Worm (Caenorhabditis elegans) whole organism, early embryonic: Measurements from ENCODE around the gene ZK185.4.
A peak's percentile ranks its signal among the peaks of the same experiment; 100 is the strongest.

Source experiments
- B0310.2 ChIP-seq: sonication (generic microtip); optimal IDR thresholded peaks from 2 replicates; lab custom pipeline; 2016; ENCODE audit warnings: mild to moderate bottlenecking, missing genetic modification characterization, missing compliant biosample characterization
- F13C5.2 ChIP-seq: sonication (generic microtip); optimal IDR thresholded peaks from 2 replicates; lab custom pipeline; 2017; ENCODE audit warnings: mild to moderate bottlenecking, missing genetic modification characterization, inconsistent platforms, missing compliant biosample characterization
- aly-1 ChIP-seq: sonication (generic microtip); optimal IDR thresholded peaks from 2 replicates; lab custom pipeline; 2016; ENCODE audit warnings: missing genetic modification characterization, missing compliant biosample characterization
- ama-1 ChIP-seq: fragments of 150-350 bp; optimal IDR thresholded peaks from 2 replicates; lab custom pipeline; 2014
- ceh-13 ChIP-seq: fragments of 200-800 bp; sonication (Bioruptor generic); optimal IDR thresholded peaks from 2 replicates; lab custom pipeline; 2018; ENCODE audit warnings: mild to moderate bottlenecking, missing genetic modification characterization, missing compliant biosample characterization
- ceh-36 ChIP-seq: sonication (generic microtip); optimal IDR thresholded peaks from 2 replicates; lab custom pipeline; 2016; ENCODE audit warnings: missing genetic modification characterization, inconsistent platforms, missing compliant biosample characterization
- ets-7 ChIP-seq: sonication (generic microtip); optimal IDR thresholded peaks from 2 replicates; lab custom pipeline; 2016; ENCODE audit warnings: missing genotype, missing genetic modification characterization, missing compliant biosample characterization
- flt-1 ChIP-seq: fragments of 200-800 bp; sonication (Bioruptor generic); IDR thresholded peaks from 2 replicates; pipeline ENCODE4 v1.3.6; 2022; ENCODE audit warnings: missing genetic modification characterization, missing compliant biosample characterization
- hmbx-1 ChIP-seq: sonication (generic microtip); optimal IDR thresholded peaks from 2 replicates; lab custom pipeline; 2016; ENCODE audit warnings: mild to moderate bottlenecking, missing genetic modification characterization, missing compliant biosample characterization
- hmg-4 ChIP-seq: fragments of 200-800 bp; sonication (Bioruptor generic); optimal IDR thresholded peaks from 2 replicates; lab custom pipeline; 2018; ENCODE audit warnings: mild to moderate bottlenecking, missing genetic modification characterization, missing compliant biosample characterization
- hnd-1 ChIP-seq: sonication (generic microtip); optimal IDR thresholded peaks from 2 replicates; lab custom pipeline; 2016; ENCODE audit warnings: missing genetic modification characterization, missing compliant biosample characterization
- pes-1 ChIP-seq: fragments of 200-800 bp; sonication (Bioruptor generic); IDR thresholded peaks from 2 replicates; pipeline ENCODE4 v1.3.6; 2022; ENCODE audit warnings: missing genetic modification reagents, missing genetic modification characterization, missing compliant biosample characterization
- scrt-1 ChIP-seq: fragments of 200-800 bp; sonication (Bioruptor generic); IDR thresholded peaks from 2 replicates; pipeline ENCODE4 v1.3.6; 2022; ENCODE audit warnings: missing genetic modification characterization, missing compliant biosample characterization
- sea-1 ChIP-seq: fragments of 200-800 bp; sonication (Bioruptor generic); conservative IDR thresholded peaks from 2 replicates; pipeline ENCODE4 v1.3.6; 2022; ENCODE audit warnings: missing genetic modification characterization, missing compliant biosample characterization
- tbx-11 ChIP-seq: fragments of 200-800 bp; sonication (Bioruptor generic); IDR thresholded peaks from 2 replicates; pipeline ENCODE4 v1.3.6; 2022; ENCODE audit warnings: missing genetic modification characterization, missing compliant biosample characterization
- tbx-37 ChIP-seq: fragments of 200-800 bp; sonication (Bioruptor generic); conservative IDR thresholded peaks from 2 replicates; pipeline ENCODE4 v1.3.6; 2022; ENCODE audit warnings: missing genetic modification reagents, missing genetic modification characterization, missing compliant biosample characterization
- tra-4 ChIP-seq: sonication (generic microtip); optimal IDR thresholded peaks from 2 replicates; lab custom pipeline; 2017; ENCODE audit warnings: missing genetic modification characterization, missing compliant biosample characterization

The ZK185.4 gene

DNA sequence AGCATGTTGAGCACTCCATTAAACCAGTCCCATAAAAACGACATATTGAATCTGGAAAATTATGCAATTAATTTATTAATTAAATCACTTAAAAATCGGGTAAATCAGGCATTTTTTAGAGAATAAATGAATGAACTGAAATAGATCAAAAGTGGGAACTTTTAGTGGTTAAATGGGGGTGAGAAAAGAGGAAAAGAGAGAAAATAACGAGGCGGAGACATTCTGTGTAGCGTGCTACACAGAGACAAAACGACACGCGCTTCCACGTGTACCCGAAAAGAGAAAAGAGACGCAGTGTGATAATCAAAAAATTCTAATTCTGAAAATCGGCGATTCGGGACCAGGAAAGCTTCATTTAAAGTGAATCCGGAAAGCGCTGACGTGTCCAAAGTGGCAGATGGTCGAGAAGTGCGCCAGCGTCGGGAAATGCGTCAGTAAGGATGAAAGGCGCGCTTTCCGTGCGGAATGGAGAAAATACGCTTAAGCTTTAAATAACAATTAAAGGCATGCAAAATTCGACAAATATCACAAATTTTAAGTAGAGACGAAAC, 19.6 kb downstream of the ZK185.4 start, which contains the start of gene sar-1:
sar-1 (minus strand) TSS at position 51 of the 551 bp plus-strand sequence.
- TF ChIP-seq hnd-1 (tag; lab: Kevin White, UChicago): no peak
- TF ChIP-seq F13C5.2 (tag; lab: Kevin White, UChicago): peak; percentile 6
- TF ChIP-seq hmg-4 (GFP tag; lab: Kevin White, UChicago): peak; percentile 46
- TF ChIP-seq tbx-37 (GFP tag; lab: Robert Waterston, UW): 0 out of 2 replicates have a peak, but pooled peaks have one; percentile 15
- TF ChIP-seq B0310.2 (tag; lab: Kevin White, UChicago): no peak
- TF ChIP-seq flt-1 (GFP tag; lab: Robert Waterston, UW): peak; percentile 35; the same call in 1 of the 2 replicates
- TF ChIP-seq ceh-13 (GFP tag; lab: Kevin White, UChicago): no peak

DNA sequence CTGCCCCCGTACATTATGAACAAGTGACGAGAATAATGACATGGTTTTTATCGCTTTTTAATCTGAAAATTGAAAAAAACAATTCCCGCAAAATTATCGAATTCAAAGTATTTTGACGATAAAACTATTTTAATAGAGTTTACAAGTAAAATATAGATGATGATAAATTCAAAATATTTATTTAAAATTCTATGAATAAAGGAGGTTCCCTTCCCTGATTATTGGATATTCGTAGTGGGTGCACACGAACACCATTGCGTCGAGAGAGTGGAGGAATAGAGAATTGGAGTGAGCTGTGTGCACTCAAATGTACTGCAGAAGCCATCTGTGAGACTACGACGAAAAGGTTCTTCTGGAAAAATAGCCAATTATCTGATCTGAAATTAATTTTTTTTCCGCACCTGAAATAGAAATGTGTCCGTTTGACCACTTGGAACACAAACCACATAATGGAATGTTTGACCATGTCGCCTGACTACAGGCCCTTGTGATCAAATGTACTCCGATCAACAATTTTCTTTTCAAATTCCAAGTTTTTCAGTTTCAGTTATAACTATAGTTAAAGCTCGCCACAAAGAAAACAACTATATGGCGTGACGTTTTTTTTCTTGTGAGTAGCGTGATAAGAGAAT, 21.6 kb downstream of the ZK185.4 start, which contains the start of the genes rfth-1 and ZK180.8:
rfth-1 (minus strand) TSS at position 51 of the 632 bp plus-strand sequence.
ZK180.8 (minus strand) TSS at position 466 of the 632 bp plus-strand sequence.
- TF ChIP-seq hmbx-1: no peak
- no peak for TF ChIP-seq B0310.2 (tag; lab: Kevin White, UChicago)
- TF ChIP-seq hmg-4 (GFP tag; lab: Kevin White, UChicago): no peak
- no peak for TF ChIP-seq tbx-37 (GFP tag; lab: Robert Waterston, UW)
- no peak for TF ChIP-seq ets-7 (tag; lab: Kevin White, UChicago)
- no peak for TF ChIP-seq flt-1 (GFP tag; lab: Robert Waterston, UW)
- no peak for TF ChIP-seq hnd-1 (tag; lab: Kevin White, UChicago)
- TF ChIP-seq aly-1 (tag; lab: Kevin White, UChicago): no peak
- TF ChIP-seq ama-1 (lab: Kevin White, UChicago): no peak

DNA sequence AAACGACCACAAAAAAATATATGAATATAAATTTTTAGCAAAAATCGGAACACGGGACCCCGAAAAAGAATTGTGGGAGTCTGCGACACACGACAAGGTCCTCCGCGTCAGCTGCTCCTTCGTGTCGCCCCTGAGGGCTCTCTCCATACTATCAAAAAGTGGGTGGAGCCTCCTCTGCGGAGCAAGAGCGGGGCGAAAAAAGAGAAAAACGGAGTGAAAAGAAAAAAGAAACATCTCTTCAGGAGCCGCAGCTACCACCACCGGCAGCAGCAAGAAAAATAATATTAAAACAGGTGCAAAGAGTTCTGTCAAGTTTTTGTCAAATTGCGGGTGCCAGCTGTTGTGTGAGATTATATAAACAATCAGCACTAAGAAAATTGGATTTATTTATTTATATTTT, 26.3 kb downstream of the ZK185.4 start, which contains the start of gene gbb-2:
gbb-2 (minus strand) TSS at position 112 of the 400 bp plus-strand sequence.
- no peak for TF ChIP-seq hnd-1 (tag; lab: Kevin White, UChicago)
- no peak for TF ChIP-seq flt-1 (GFP tag; lab: Robert Waterston, UW)
- TF ChIP-seq aly-1 (tag; lab: Kevin White, UChicago): no peak
- no peak for TF ChIP-seq hmbx-1
- TF ChIP-seq tbx-37 (GFP tag; lab: Robert Waterston, UW): no peak
- TF ChIP-seq ama-1 (lab: Kevin White, UChicago): no peak
- no peak for TF ChIP-seq hmg-4 (GFP tag; lab: Kevin White, UChicago)
- no peak for TF ChIP-seq pes-1 (GFP tag; lab: Robert Waterston, UW)
- TF ChIP-seq ceh-13 (GFP tag; lab: Kevin White, UChicago): no peak
- no peak for TF ChIP-seq tra-4 (tag; lab: Kevin White, UChicago)
- TF ChIP-seq scrt-1 (GFP tag; lab: Robert Waterston, UW): no peak
- TF ChIP-seq B0310.2 (tag; lab: Kevin White, UChicago): no peak
- TF ChIP-seq tbx-11 (GFP tag; lab: Robert Waterston, UW): no peak
- no peak for TF ChIP-seq ceh-36 (tag; lab: Kevin White, UChicago)
- TF ChIP-seq ets-7 (tag; lab: Kevin White, UChicago): no peak
- no peak for TF ChIP-seq sea-1 (GFP tag; lab: Robert Waterston, UW)
- no peak for TF ChIP-seq F13C5.2 (tag; lab: Kevin White, UChicago)

DNA sequence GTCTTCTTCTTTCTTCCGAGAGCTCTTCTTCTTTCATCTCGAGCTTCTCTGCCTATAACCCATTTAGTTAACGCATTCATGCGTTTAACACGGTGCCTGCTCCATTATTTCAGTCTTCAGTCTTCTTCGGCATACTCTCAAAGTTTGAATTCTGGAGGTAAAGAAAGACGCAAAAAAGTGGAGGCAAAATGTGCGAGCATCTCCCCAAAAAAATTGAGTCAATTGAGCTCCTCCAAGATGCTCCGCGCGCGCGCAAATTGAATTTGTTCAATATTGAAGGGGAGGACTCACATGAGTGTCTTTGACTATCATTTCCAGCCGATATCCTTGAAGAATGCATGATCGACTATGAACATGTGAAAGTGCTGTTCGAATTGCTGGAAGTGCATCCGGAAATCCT, 27.8 kb downstream of the ZK185.4 start:
- TF ChIP-seq ama-1 (lab: Kevin White, UChicago): no peak
- TF ChIP-seq B0310.2 (tag; lab: Kevin White, UChicago): no peak
- TF ChIP-seq pes-1 (GFP tag; lab: Robert Waterston, UW): no peak
- TF ChIP-seq scrt-1 (GFP tag; lab: Robert Waterston, UW): no peak
- TF ChIP-seq ceh-36 (tag; lab: Kevin White, UChicago): no peak
- TF ChIP-seq tbx-11 (GFP tag; lab: Robert Waterston, UW): no peak
- no peak for TF ChIP-seq flt-1 (GFP tag; lab: Robert Waterston, UW)
- TF ChIP-seq tbx-37 (GFP tag; lab: Robert Waterston, UW): no peak
- no peak for TF ChIP-seq ceh-13 (GFP tag; lab: Kevin White, UChicago)
- no peak for TF ChIP-seq hmg-4 (GFP tag; lab: Kevin White, UChicago)
- no peak for TF ChIP-seq hmbx-1
- TF ChIP-seq ets-7 (tag; lab: Kevin White, UChicago): no peak
- no peak for TF ChIP-seq F13C5.2 (tag; lab: Kevin White, UChicago)
- no peak for TF ChIP-seq sea-1 (GFP tag; lab: Robert Waterston, UW)

DNA sequence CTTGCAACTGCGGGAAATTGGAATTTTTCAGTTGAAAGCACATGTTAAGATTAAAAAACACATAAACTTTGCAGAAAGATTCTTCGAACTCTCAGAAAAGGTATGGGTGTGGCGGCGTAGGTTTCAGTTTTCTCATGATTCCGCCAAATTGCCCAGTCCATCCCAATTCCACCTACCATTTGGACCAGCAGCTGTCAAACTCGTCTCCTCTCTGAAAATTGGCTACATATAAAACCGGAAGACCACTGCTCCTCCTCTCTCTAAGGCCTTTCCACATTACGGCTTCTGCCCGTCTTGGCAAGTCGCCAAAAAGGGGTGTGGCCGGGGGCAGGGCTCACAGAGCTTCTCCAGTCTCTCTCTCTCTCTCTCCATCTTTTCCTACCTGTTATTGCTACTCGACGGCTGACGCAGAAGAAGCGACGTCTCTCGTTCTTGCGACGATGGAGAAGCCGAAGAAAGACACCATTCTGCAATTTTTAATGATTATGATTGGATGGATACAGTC, 42.7 kb downstream of the ZK185.4 start, which contains the start of gene ZK180.7:
ZK180.7 (plus strand) TSS at position 395 of the 505 bp plus-strand sequence.
- TF ChIP-seq aly-1 (tag; lab: Kevin White, UChicago): no peak

DNA sequence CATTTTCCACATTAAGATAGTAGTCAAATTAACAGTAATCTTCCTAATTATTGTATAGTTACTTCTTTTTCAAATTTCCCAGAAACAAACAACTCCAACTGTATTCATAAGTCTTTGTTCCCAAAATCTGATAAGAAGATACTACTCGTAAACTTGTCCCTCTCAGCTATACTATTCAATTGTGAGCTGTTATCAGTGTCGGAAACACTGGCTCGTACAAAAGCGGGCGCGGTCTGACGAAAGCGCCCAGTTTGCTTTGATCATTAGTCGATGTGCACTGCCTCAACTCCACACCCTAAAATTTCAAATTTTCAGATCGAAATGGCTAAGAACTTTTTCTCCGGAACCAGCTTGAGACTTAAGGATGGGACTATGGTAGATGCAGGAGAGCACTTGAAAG, 46.2 kb downstream of the ZK185.4 start, which contains the start of gene trx-3:
trx-3 (plus strand) TSS at position 291 of the 400 bp plus-strand sequence.
- TF ChIP-seq tbx-11 (GFP tag; lab: Robert Waterston, UW) (no peak), scrt-1 (GFP tag; lab: Robert Waterston, UW) (no peak), B0310.2 (tag; lab: Kevin White, UChicago) (no peak), tra-4 (tag; lab: Kevin White, UChicago) (no peak), ets-7 (tag; lab: Kevin White, UChicago) (no peak), hnd-1 (tag; lab: Kevin White, UChicago) (no peak), pes-1 (GFP tag; lab: Robert Waterston, UW) (no peak), sea-1 (GFP tag; lab: Robert Waterston, UW) (no peak), hmbx-1 (no peak), ama-1 (lab: Kevin White, UChicago) (no peak), hmg-4 (GFP tag; lab: Kevin White, UChicago) (no peak), F13C5.2 (tag; lab: Kevin White, UChicago) (no peak), ceh-36 (tag; lab: Kevin White, UChicago) (no peak), flt-1 (GFP tag; lab: Robert Waterston, UW) (no peak), ceh-13 (GFP tag; lab: Kevin White, UChicago) (no peak), tbx-37 (GFP tag; lab: Robert Waterston, UW) (no peak)
